Fruit fly (Drosophila melanogaster): ENCODE measurements around the gene CG1271.

Gene CG1271

DNA sequence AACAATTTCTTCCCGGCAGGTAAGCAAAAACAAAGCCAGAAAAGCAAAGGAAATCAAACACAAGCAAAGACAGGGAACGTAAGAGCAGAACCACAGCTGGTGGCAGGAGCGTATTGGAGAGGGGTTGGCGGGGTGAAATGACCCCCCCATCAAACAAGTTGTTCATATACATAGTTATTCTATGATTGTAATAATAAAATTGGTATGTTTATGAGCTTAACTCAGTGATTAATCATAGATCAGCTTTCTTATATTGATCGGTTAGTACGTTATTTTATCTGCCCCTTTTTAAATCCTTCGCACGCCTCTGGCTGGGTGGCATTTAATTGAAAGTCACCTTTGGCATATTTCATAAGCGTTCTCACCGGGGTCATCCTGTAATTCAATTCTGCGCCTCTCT, 21.1 kb downstream of the CG1271 start (continued):
- TF ChIP-seq Hr78 (GFP tag; optimal IDR thresholded peaks at IDR 0.05) (no peak), ATbp (GFP tag; optimal IDR thresholded peaks at IDR 0.05) (peak; percentile 39), Drgx (GFP tag; IDR thresholded peaks at IDR 0.05) (0 out of 2 replicates have a peak, but pooled peaks have one; percentile 18), Sry-β (GFP tag; optimal IDR thresholded peaks at IDR 0.05) (no peak)

DNA sequence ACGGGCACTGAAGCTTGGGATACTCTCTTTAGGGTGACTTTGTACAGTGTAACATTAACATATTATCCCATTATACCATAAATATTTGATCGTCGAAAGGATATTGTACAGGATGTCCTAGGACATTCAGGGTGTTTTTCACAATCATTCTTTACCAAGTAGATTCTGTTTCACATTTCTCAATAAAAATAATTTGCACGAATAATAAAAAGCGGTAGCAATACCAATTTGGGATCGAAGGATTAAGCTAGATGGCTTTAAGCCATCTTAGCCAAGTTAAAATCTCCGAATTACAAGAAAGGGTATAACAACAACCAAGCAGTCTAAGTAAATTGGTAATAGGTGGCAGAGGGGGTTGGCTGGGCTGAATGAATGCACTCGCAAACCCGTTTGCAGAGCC, 22.1 kb downstream of the CG1271 start:
- peak in 1 of 2 experiments; percentile 7 for TF ChIP-seq bsh (GFP tag; optimal IDR thresholded peaks at IDR 0.05)
- peak; percentile 21 for TF ChIP-seq D19A (tag; optimal IDR thresholded peaks at IDR 0.05)
- TF ChIP-seq C15 (GFP tag; IDR thresholded peaks at IDR 0.05), result no peak

DNA sequence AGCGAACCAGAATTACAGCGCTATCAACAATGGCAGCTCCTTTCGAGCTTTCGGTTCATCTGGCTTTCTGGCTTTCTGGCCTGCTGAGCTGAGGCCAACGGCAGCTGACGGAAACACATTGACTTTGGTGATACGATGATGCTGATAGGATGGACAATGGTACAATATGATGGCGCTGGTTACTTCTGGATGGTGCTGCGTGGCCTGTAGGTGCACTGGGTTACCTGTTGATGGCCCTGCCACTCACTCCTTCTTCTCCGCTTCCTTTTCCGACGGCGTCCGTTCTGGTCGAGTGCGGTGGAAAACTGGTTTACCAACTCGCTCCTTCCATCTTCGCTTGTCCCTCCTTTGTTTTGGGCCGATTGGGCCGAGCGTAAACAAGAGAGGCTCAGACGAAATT, 22.5 kb downstream of the CG1271 start:
- TF ChIP-seq nom (GFP tag; optimal IDR thresholded peaks at IDR 0.05), result peak; percentile 54
- peak; percentile 53 for TF ChIP-seq D (optimal IDR thresholded peaks at IDR 0.05)
- TF ChIP-seq D (GFP tag; optimal IDR thresholded peaks at IDR 0.05), result no peak
- no peak for TF ChIP-seq sisA (GFP tag; IDR thresholded peaks at IDR 0.05)

- peak; percentile 54 for TF ChIP-seq Hey (tag; optimal IDR thresholded peaks at IDR 0.05)
- peak; percentile 46 for TF ChIP-seq sens (GFP tag)
- TF ChIP-seq insv (GFP tag; optimal IDR thresholded peaks at IDR 0.05), result no peak
- TF ChIP-seq sr (GFP tag; IDR thresholded peaks at IDR 0.05), result no peak
- TF ChIP-seq CG18262 (tag; optimal IDR thresholded peaks at IDR 0.05), result no peak
- TF ChIP-seq fd102C (GFP tag; optimal IDR thresholded peaks at IDR 0.05), result no peak
- peak; percentile 16; the same call in 1 of the 3 replicates for TF ChIP-seq CG6175 (GFP tag; IDR thresholded peaks at IDR 0.05)
- no peak for TF ChIP-seq ind (GFP tag; optimal IDR thresholded peaks at IDR 0.05)
- TF ChIP-seq pnt (GFP tag; optimal IDR thresholded peaks at IDR 0.05), result no peak
- TF ChIP-seq NFAT (GFP tag; IDR thresholded peaks at IDR 0.05), result no peak
- no peak for TF ChIP-seq CG10366 (GFP tag; IDR thresholded peaks at IDR 0.05)
- no peak for TF ChIP-seq sug (tag; optimal IDR thresholded peaks at IDR 0.05)
- TF ChIP-seq CG3995 (GFP tag; optimal IDR thresholded peaks at IDR 0.05), result no peak
- TF ChIP-seq emc (GFP tag; optimal IDR thresholded peaks at IDR 0.05), result no peak
- TF ChIP-seq CG16813 (GFP tag; IDR thresholded peaks at IDR 0.05; ENCODE audit: partially characterized antibody), result 0 out of 3 replicates have a peak, but pooled peaks have one; percentile 30
- TF ChIP-seq cwo (GFP tag; optimal IDR thresholded peaks at IDR 0.05), result peak; percentile 57
- TF ChIP-seq HLH4C (GFP tag; IDR thresholded peaks at IDR 0.05; ENCODE audit: partially characterized antibody), result no peak
- no peak for TF ChIP-seq wor (GFP tag; IDR thresholded peaks at IDR 0.05)
- no peak for TF ChIP-seq caup (GFP tag; optimal IDR thresholded peaks at IDR 0.05; ENCODE audit: severe bottlenecking)
- peak; percentile 47 for TF ChIP-seq abd-A (tag; optimal IDR thresholded peaks at IDR 0.05)
- TF ChIP-seq CG10959 (GFP tag; IDR thresholded peaks at IDR 0.05), result no peak
- no peak for TF ChIP-seq salm (tag; optimal IDR thresholded peaks at IDR 0.05)
- TF ChIP-seq Awh (GFP tag; IDR thresholded peaks at IDR 0.05), result no peak
- TF ChIP-seq pfk (GFP tag; optimal IDR thresholded peaks at IDR 0.05), result no peak
- no peak for TF ChIP-seq CG8478 (optimal IDR thresholded peaks at IDR 0.05)
- TF ChIP-seq croc (GFP tag; conservative IDR thresholded peaks at IDR 0.05), result no peak
- TF ChIP-seq CG2129 (GFP tag; IDR thresholded peaks at IDR 0.05; ENCODE audit: partially characterized antibody), result no peak
- 0 out of 2 replicates have a peak, but pooled peaks have one; percentile 24 for TF ChIP-seq rib (GFP tag; IDR thresholded peaks at IDR 0.05)
- no peak for TF ChIP-seq CG4282 (GFP tag; optimal IDR thresholded peaks at IDR 0.05)
- TF ChIP-seq lov (optimal IDR thresholded peaks at IDR 0.05), result no peak
- no peak for TF ChIP-seq lov (GFP tag; IDR thresholded peaks at IDR 0.05)
- no peak for TF ChIP-seq CG8089 (GFP tag; optimal IDR thresholded peaks at IDR 0.05)
- no peak for TF ChIP-seq bbx (GFP tag; IDR thresholded peaks at IDR 0.05; ENCODE audit: partially characterized antibody)
- no peak for TF ChIP-seq zen (tag; optimal IDR thresholded peaks at IDR 0.05)
- TF ChIP-seq chn (GFP tag; optimal IDR thresholded peaks at IDR 0.05), result no peak
- no peak for TF ChIP-seq fd64A (GFP tag; optimal IDR thresholded peaks at IDR 0.05)
These were observed 24.6 kb downstream of the CG1271 start for dm6 chr3L:3076954-3077353.
